Fruit fly (Drosophila melanogaster): ENCODE measurements around the gene CG43335.

- TF ChIP-seq CG8478 (optimal IDR thresholded peaks at IDR 0.05): no peak
- no peak for TF ChIP-seq CTCF (optimal IDR thresholded peaks at IDR 0.05)
Observed at dm6 chr3R:15679989-15680388, 44.7 kb downstream of the CG43335 start.

All from S2 (cell line).